Worm (Caenorhabditis elegans): ENCODE data around the gene cwn-2.
A peak's percentile ranks its signal among the peaks of the same experiment; 100 is the strongest.

Gene cwn-2

ce11 chrIV:10036966-10037365, 30.6 kb upstream of the cwn-2 start, which contains the start of gene F44D12.10:
TSS of gene F44D12.10 (minus strand) at chrIV:10037066.
- no peak for TF ChIP-seq fkh-2 (tag; optimal IDR thresholded peaks at IDR 0.05)
- TF ChIP-seq aly-2 (tag; optimal IDR thresholded peaks at IDR 0.05): no peak
- no peak for TF ChIP-seq unc-39 (tag; optimal IDR thresholded peaks at IDR 0.05)
- no peak for TF ChIP-seq ztf-4 (tag; optimal IDR thresholded peaks at IDR 0.05)
- no peak for TF ChIP-seq snpc-4 (tag; optimal IDR thresholded peaks at IDR 0.05)
- no peak for TF ChIP-seq nhr-23 (tag; optimal IDR thresholded peaks at IDR 0.05)
- TF ChIP-seq jun-1 (tag; optimal IDR thresholded peaks at IDR 0.05): no peak
- TF ChIP-seq nhr-77 (tag; optimal IDR thresholded peaks at IDR 0.05): no peak
- no peak for TF ChIP-seq nhr-76 (tag; optimal IDR thresholded peaks at IDR 0.05)
- TF ChIP-seq pha-4 (tag; optimal IDR thresholded peaks at IDR 0.05): no peak
- TF ChIP-seq fos-1 (tag; optimal IDR thresholded peaks at IDR 0.05): no peak
- TF ChIP-seq zag-1 (tag; optimal IDR thresholded peaks at IDR 0.05): no peak
- TF ChIP-seq daf-12 (tag; optimal IDR thresholded peaks at IDR 0.05): no peak

- TF ChIP-seq sea-2 (GFP tag; optimal IDR thresholded peaks at IDR 0.05): no peak
- TF ChIP-seq ztf-11 (tag; optimal IDR thresholded peaks at IDR 0.05): no peak
- no peak for TF ChIP-seq ZK546.5 (tag; optimal IDR thresholded peaks at IDR 0.05)
- no peak for TF ChIP-seq fkh-2 (tag; optimal IDR thresholded peaks at IDR 0.05)
- TF ChIP-seq hmg-11 (tag; optimal IDR thresholded peaks at IDR 0.05): no peak
- TF ChIP-seq lsy-12 (tag; optimal IDR thresholded peaks at IDR 0.05): no peak
- TF ChIP-seq nhr-23 (tag; optimal IDR thresholded peaks at IDR 0.05): no peak
- no peak for TF ChIP-seq nhr-43 (tag; optimal IDR thresholded peaks at IDR 0.05; ENCODE audit: poor library complexity, severe bottlenecking)
- no peak for TF ChIP-seq fos-1 (tag; optimal IDR thresholded peaks at IDR 0.05)
- TF ChIP-seq snpc-4 (tag; optimal IDR thresholded peaks at IDR 0.05): no peak
- TF ChIP-seq skn-1 (tag; optimal IDR thresholded peaks at IDR 0.05): no peak
- no peak for TF ChIP-seq unc-39 (tag; optimal IDR thresholded peaks at IDR 0.05)
- no peak for TF ChIP-seq tbx-2 (tag; optimal IDR thresholded peaks at IDR 0.05)
- no peak for TF ChIP-seq nhr-25 (tag; optimal IDR thresholded peaks at IDR 0.05)
- TF ChIP-seq nhr-12 (tag; optimal IDR thresholded peaks at IDR 0.05): no peak
- TF ChIP-seq ceh-9 (tag; optimal IDR thresholded peaks at IDR 0.05): no peak
- TF ChIP-seq pqm-1 (tag; optimal IDR thresholded peaks at IDR 0.05): no peak
- no peak for TF ChIP-seq unc-62 (GFP tag; optimal IDR thresholded peaks at IDR 0.05)
Measured at ce11 chrIV:10040803-10041202, 26.8 kb upstream of the cwn-2 start, which contains the start of gene dhs-31. TSS of gene dhs-31 (minus strand) at chrIV:10040903.

ce11 chrIV:10042881-10043280, 24.7 kb upstream of the cwn-2 start, which contains the start of gene frk-1:
TSS of gene frk-1 (plus strand) at chrIV:10043181.
- TF ChIP-seq ceh-82 (tag; optimal IDR thresholded peaks at IDR 0.05) (no peak), egl-27 (tag; optimal IDR thresholded peaks at IDR 0.05) (no peak), ztf-4 (tag; optimal IDR thresholded peaks at IDR 0.05) (no peak), sea-2 (GFP tag; optimal IDR thresholded peaks at IDR 0.05) (no peak), elt-3 (tag; optimal IDR thresholded peaks at IDR 0.05) (no peak), elt-2 (tag; optimal IDR thresholded peaks at IDR 0.05) (no peak), ceh-9 (tag; optimal IDR thresholded peaks at IDR 0.05) (no peak), ama-1 (optimal IDR thresholded peaks at IDR 0.05) (no peak), ZK546.5 (tag; optimal IDR thresholded peaks at IDR 0.05) (no peak), nhr-25 (tag; optimal IDR thresholded peaks at IDR 0.05) (no peak), jun-1 (tag; optimal IDR thresholded peaks at IDR 0.05) (no peak), nhr-67 (tag; optimal IDR thresholded peaks at IDR 0.05) (no peak), lin-39 (tag; optimal IDR thresholded peaks at IDR 0.05) (no peak), lin-15B (tag; optimal IDR thresholded peaks at IDR 0.05) (no peak), nhr-23 (tag; optimal IDR thresholded peaks at IDR 0.05) (no peak), egl-5 (tag; optimal IDR thresholded peaks at IDR 0.05) (no peak), fkh-2 (tag; optimal IDR thresholded peaks at IDR 0.05) (no peak), unc-39 (tag; optimal IDR thresholded peaks at IDR 0.05) (no peak), skn-1 (tag; optimal IDR thresholded peaks at IDR 0.05) (no peak), unc-62 (GFP tag; optimal IDR thresholded peaks at IDR 0.05) (no peak)

ce11 chrIV:10046005-10046404, 21.6 kb upstream of the cwn-2 start:
- TF ChIP-seq lin-39 (tag; optimal IDR thresholded peaks at IDR 0.05): peak; percentile 1
- TF ChIP-seq ztf-4 (tag; optimal IDR thresholded peaks at IDR 0.05): no peak

ce11 chrIV:10047108-10047507, 20.5 kb upstream of the cwn-2 start, which contains the start of gene T04B2.3:
TSS of gene T04B2.3 (plus strand) at chrIV:10047408.
- no peak for TF ChIP-seq nhr-11 (tag; optimal IDR thresholded peaks at IDR 0.05)
- no peak for TF ChIP-seq nhr-67 (tag; optimal IDR thresholded peaks at IDR 0.05)
- no peak for TF ChIP-seq elt-2 (tag; optimal IDR thresholded peaks at IDR 0.05)
- no peak for TF ChIP-seq unc-62 (GFP tag; optimal IDR thresholded peaks at IDR 0.05)
- TF ChIP-seq nhr-237 (tag; optimal IDR thresholded peaks at IDR 0.05): no peak
- no peak for TF ChIP-seq tbx-2 (tag; optimal IDR thresholded peaks at IDR 0.05)
- TF ChIP-seq pqm-1 (tag; optimal IDR thresholded peaks at IDR 0.05): no peak
- no peak for TF ChIP-seq ZK546.5 (tag; optimal IDR thresholded peaks at IDR 0.05)
- no peak for TF ChIP-seq ama-1 (optimal IDR thresholded peaks at IDR 0.05)
- TF ChIP-seq elt-3 (tag; optimal IDR thresholded peaks at IDR 0.05): no peak
- no peak for TF ChIP-seq ceh-82 (tag; optimal IDR thresholded peaks at IDR 0.05)
- TF ChIP-seq mml-1 (tag; optimal IDR thresholded peaks at IDR 0.05): no peak
- TF ChIP-seq ceh-16 (tag; optimal IDR thresholded peaks at IDR 0.05): no peak
- no peak for TF ChIP-seq ceh-9 (tag; optimal IDR thresholded peaks at IDR 0.05)
- TF ChIP-seq lin-39 (tag; optimal IDR thresholded peaks at IDR 0.05): no peak
- TF ChIP-seq nhr-76 (tag; optimal IDR thresholded peaks at IDR 0.05): no peak
- no peak for TF ChIP-seq nhr-25 (tag; optimal IDR thresholded peaks at IDR 0.05)
- no peak for TF ChIP-seq ceh-28 (tag; optimal IDR thresholded peaks at IDR 0.05)
- TF ChIP-seq ztf-4 (tag; optimal IDR thresholded peaks at IDR 0.05): no peak

Data from whole organism, L3 larva.